Worm (Caenorhabditis elegans) whole organism, L2 larva: ENCODE data around the gene dhhc-4.

Experiments used
- aly-2 ChIP-seq: fragments of 150-350 bp; optimal IDR thresholded peaks from 2 replicates; lab custom pipeline; 2014; ENCODE audit warnings: missing biosample characterization, missing genetic modification characterization
- fos-1 ChIP-seq: fragments of 150-350 bp; optimal IDR thresholded peaks from 2 replicates; lab custom pipeline; 2014; ENCODE audit warnings: missing biosample characterization, missing genetic modification characterization
- lin-39 ChIP-seq: fragments of 150-350 bp; optimal IDR thresholded peaks from 2 replicates; lab custom pipeline; 2014; ENCODE audit warnings: missing biosample characterization, missing genetic modification reagents, missing genetic modification characterization
- nhr-11 ChIP-seq: fragments of 150-350 bp; optimal IDR thresholded peaks from 2 replicates; lab custom pipeline; 2014; ENCODE audit warnings: missing biosample characterization, missing genetic modification characterization
- nhr-129 ChIP-seq: fragments of 150-350 bp; optimal IDR thresholded peaks from 2 replicates; lab custom pipeline; 2014; ENCODE audit warnings: missing biosample characterization, missing genetic modification characterization
- nhr-77 ChIP-seq: fragments of 150-350 bp; optimal IDR thresholded peaks from 2 replicates; lab custom pipeline; 2014; ENCODE audit warnings: missing biosample characterization, missing genetic modification characterization
- skn-1 ChIP-seq: sonication (generic microtip); optimal IDR thresholded peaks from 2 replicates; lab custom pipeline; 2017; ENCODE audit warnings: missing biosample characterization, missing genetic modification characterization

ce11 chrIII:9848603-9849002, 19.0 kb downstream of the dhhc-4 start:
- TF ChIP-seq nhr-129 (tag; lab: Kevin White, UChicago) (no peak), lin-39 (no peak), skn-1 (no peak), aly-2 (tag; lab: Kevin White, UChicago) (no peak), nhr-11 (tag; lab: Kevin White, UChicago) (no peak), nhr-77 (tag; lab: Kevin White, UChicago) (no peak), fos-1 (no peak)
